Worm (Caenorhabditis elegans) whole organism, L4/young adult: Measurements from ENCODE around the gene Y97E10AR.1.

ENCODE experiments used
- W03F9.2 ChIP-seq: fragments of 150-350 bp; optimal IDR thresholded peaks from 2 replicates; lab custom pipeline; 2014; ENCODE audit warnings: missing biosample characterization, missing genetic modification characterization
- him-1 ChIP-seq: sonication (generic microtip); optimal IDR thresholded peaks from 2 replicates; lab custom pipeline; 2016; ENCODE audit warnings: missing genotype, missing genetic modification reagents, missing genetic modification characterization, missing compliant biosample characterization

DNA sequence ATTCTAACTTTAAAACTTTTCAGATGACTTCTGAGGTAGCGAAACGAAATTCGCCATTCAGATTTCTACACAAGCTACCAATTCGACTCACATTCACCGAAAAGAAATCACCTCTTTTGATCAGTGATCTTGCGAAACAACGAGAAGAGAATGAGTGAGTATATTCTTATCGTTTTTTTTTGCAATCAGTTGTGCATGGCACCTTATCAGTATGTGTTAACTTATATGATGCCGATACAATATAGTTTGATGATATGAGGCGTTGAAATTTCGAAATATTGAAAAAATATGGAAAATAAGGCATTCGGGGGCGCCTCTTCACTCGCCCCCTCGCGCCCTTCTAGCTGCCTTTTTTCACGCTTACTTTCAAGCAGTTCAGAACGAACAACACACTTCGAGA, 16.7 kb downstream of the Y97E10AR.1 start:
- TF ChIP-seq W03F9.2 (tag; lab: Kevin White, UChicago) (no peak), him-1 (tag; lab: Kevin White, UChicago) (no peak)
